Fruit fly (Drosophila melanogaster): ENCODE data around the gene Mat89Ba.

Gene Mat89Ba

dm6 chr3R:16221359-16222299 is 50.6 kb downstream of the Mat89Ba start (continued):
- TF ChIP-seq disco-r (GFP tag; optimal IDR thresholded peaks at IDR 0.05) (no peak), cas (GFP tag; IDR thresholded peaks at IDR 0.05) (no peak), Optix (GFP tag; IDR thresholded peaks at IDR 0.05) (peak; percentile 26; the same call in 2 of the 3 replicates), TFAM (GFP tag; optimal IDR thresholded peaks at IDR 0.05) (no peak), ttk (GFP tag; IDR thresholded peaks at IDR 0.05) (peak; percentile 65), slou (GFP tag; optimal IDR thresholded peaks at IDR 0.05) (peak; percentile 71), cwo (GFP tag; optimal IDR thresholded peaks at IDR 0.05) (peak; percentile 57), Trl (optimal IDR thresholded peaks at IDR 0.05) (no peak), Trl (GFP tag; optimal IDR thresholded peaks at IDR 0.05) (no peak), bcd (GFP tag; optimal IDR thresholded peaks at IDR 0.05) (peak; percentile 96), Ssrp (tag; optimal IDR thresholded peaks at IDR 0.05) (peak; percentile 96), ssp (GFP tag; IDR thresholded peaks at IDR 0.05) (peak; percentile 37; the same call in 1 of the 2 replicates), emc (GFP tag; optimal IDR thresholded peaks at IDR 0.05) (no peak), NC2α (GFP tag; optimal IDR thresholded peaks at IDR 0.05) (no peak), dpn (GFP tag; optimal IDR thresholded peaks at IDR 0.05) (peak; percentile 35 to 79), CG15073 (GFP tag; optimal IDR thresholded peaks at IDR 0.05) (no peak), Mad (GFP tag; optimal IDR thresholded peaks at IDR 0.05) (peak; percentile 32), Hr3 (GFP tag; optimal IDR thresholded peaks at IDR 0.05) (peak; percentile 95), CG10147 (GFP tag; optimal IDR thresholded peaks at IDR 0.05) (peak; percentile 95), gce (GFP tag; IDR thresholded peaks at IDR 0.05) (peak; percentile 64; the same call in 2 of the 3 replicates), usp (GFP tag; optimal IDR thresholded peaks at IDR 0.05) (no peak), CG13624 (GFP tag; optimal IDR thresholded peaks at IDR 0.05) (no peak), CG14860 (GFP tag; IDR thresholded peaks at IDR 0.05; ENCODE audit: partially characterized antibody) (no peak), wek (GFP tag; optimal IDR thresholded peaks at IDR 0.05) (no peak), bigmax (GFP tag; optimal IDR thresholded peaks at IDR 0.05) (no peak), eyg (GFP tag; optimal IDR thresholded peaks at IDR 0.05) (peak; percentile 9), Mrtf (GFP tag; IDR thresholded peaks at IDR 0.05) (peak; percentile 71), hbn (GFP tag; IDR thresholded peaks at IDR 0.05; ENCODE audit: partially characterized antibody) (no peak), tap (tag; optimal IDR thresholded peaks at IDR 0.05) (peak; percentile 86), Sry-δ (GFP tag; optimal IDR thresholded peaks at IDR 0.05) (no peak), CG2116 (GFP tag; optimal IDR thresholded peaks at IDR 0.05) (peak; percentile 70), zfh2 (GFP tag; optimal IDR thresholded peaks at IDR 0.05) (peak; percentile 30), Gsc (GFP tag; IDR thresholded peaks at IDR 0.05) (0 out of 2 replicates have a peak, but pooled peaks have one; percentile 34), ro (GFP tag; IDR thresholded peaks at IDR 0.05) (no peak; the same call in 1 of the 2 replicates), chn (GFP tag; optimal IDR thresholded peaks at IDR 0.05) (no peak), ham (GFP tag; IDR thresholded peaks at IDR 0.05) (peak; percentile 16; the same call in 1 of the 2 replicates), Six4 (GFP tag; optimal IDR thresholded peaks at IDR 0.05) (peak; percentile 86), CG4328 (GFP tag; optimal IDR thresholded peaks at IDR 0.05) (peak; percentile 93), CG13287 (GFP tag; IDR thresholded peaks at IDR 0.05; ENCODE audit: partially characterized antibody) (no peak), shn (GFP tag; optimal IDR thresholded peaks at IDR 0.05) (no peak), dmrt11E (tag; optimal IDR thresholded peaks at IDR 0.05) (peak; percentile 93), tin (GFP tag; optimal IDR thresholded peaks at IDR 0.05) (peak; percentile 91), sisA (GFP tag; IDR thresholded peaks at IDR 0.05) (peak; percentile 63), ems (GFP tag; optimal IDR thresholded peaks at IDR 0.05) (peak; percentile 61), D19B (GFP tag; optimal IDR thresholded peaks at IDR 0.05) (peak; percentile 88), croc (GFP tag; conservative IDR thresholded peaks at IDR 0.05) (peak; percentile 74), lab (GFP tag; optimal IDR thresholded peaks at IDR 0.05) (peak; percentile 85), unc-4 (GFP tag; IDR thresholded peaks at IDR 0.05; ENCODE audit: partially characterized antibody) (0 out of 2 replicates have a peak, but pooled peaks have one; percentile 25), Neu2 (GFP tag; optimal IDR thresholded peaks at IDR 0.05; ENCODE audit: borderline replicate concordance) (no peak)
